Worm (Caenorhabditis elegans): ENCODE data around the gene pqn-82.
"Not testable (repeated sequence)": the region's sequence is repeated elsewhere in the genome, so short reads cannot be mapped to it uniquely, and the experiment has no call there.

DNA sequence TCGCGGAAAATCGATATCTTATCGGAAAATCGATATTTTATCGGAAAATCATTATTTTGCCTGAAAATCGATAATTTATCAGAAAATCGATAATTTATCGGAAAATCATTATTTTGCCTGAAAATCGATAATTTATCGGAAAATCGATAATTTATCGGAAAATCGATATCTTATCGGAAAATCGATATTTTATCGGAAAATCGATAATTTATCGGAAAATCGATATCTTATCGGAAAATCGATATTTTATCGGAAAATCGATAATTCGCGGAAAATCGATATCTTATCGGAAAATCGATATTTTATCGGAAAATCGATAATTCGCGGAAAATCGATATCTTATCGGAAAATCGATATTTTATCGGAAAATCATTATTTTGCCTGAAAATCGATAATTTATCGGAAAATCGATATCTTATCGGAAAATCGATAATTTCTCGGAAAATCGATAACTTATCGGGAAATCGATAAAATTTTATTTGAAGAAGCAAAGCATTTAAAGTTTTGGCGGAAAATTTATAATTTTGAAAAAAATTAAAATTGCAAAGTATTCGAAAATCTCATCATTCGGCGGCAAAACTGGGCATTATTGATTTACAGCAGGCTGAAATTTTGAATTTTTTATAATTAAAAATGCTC is 41.4 kb upstream of the pqn-82 start:
- not testable (repeated sequence) for TF ChIP-seq fkh-10 (GFP tag; optimal IDR thresholded peaks at IDR 0.05); nhr-6 (tag; optimal IDR thresholded peaks at IDR 0.05); fos-1 (tag; optimal IDR thresholded peaks at IDR 0.05); arid-1 (GFP tag; conservative IDR thresholded peaks at IDR 0.05); skn-1 (tag; optimal IDR thresholded peaks at IDR 0.05); snpc-4 (tag; optimal IDR thresholded peaks at IDR 0.05); ama-1 (optimal IDR thresholded peaks at IDR 0.05); daf-8 (GFP tag; IDR thresholded peaks at IDR 0.05); F10B5.3 (tag; optimal IDR thresholded peaks at IDR 0.05); ZK546.5 (tag; optimal IDR thresholded peaks at IDR 0.05); lsy-2 (tag; optimal IDR thresholded peaks at IDR 0.05); cey-2 (tag; optimal IDR thresholded peaks at IDR 0.05; ENCODE audit: borderline replicate concordance, insufficient read depth); snpc-1.2 (GFP tag; IDR thresholded peaks at IDR 0.05); lin-15B (tag; optimal IDR thresholded peaks at IDR 0.05)
